Worm (Caenorhabditis elegans): ENCODE results near the gene srx-44.

DNA sequence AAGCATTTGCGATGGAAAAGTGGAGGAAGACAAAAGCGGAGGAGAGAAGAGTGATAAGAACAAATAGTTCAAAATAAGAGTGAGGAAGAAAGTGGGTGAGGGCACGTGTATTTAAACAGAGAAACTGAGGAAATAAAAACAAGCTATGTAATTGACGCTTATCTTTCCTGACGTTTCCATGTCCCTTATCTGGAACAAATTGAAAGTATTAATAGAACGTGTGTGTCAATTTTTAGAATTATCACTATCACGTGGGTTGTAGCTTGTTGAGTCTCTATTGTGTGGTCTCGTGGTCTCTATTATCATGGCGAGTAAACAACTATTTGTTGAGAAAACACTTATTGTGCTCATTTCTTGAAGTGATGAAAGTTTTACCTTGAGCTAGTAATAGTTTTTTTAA is 25.7 kb downstream of the srx-44 start, which contains the start of gene T10C6.15:
- no peak for TF ChIP-seq dao-5 (tag; optimal IDR thresholded peaks at IDR 0.05)
- no peak for TF ChIP-seq him-1 (tag; optimal IDR thresholded peaks at IDR 0.05)
- TF ChIP-seq W03F9.2 (tag; optimal IDR thresholded peaks at IDR 0.05): no peak

Measured in whole organism, L4/young adult.